Worm (Caenorhabditis elegans) whole organism, L2 larva: ENCODE measurements around the gene hlh-4.

Source experiments
- dmd-4 ChIP-seq: sonication (generic microtip); optimal IDR thresholded peaks from 2 replicates; lab custom pipeline; 2017; ENCODE audit warnings: missing biosample characterization, missing genetic modification characterization
- fos-1 ChIP-seq: fragments of 150-350 bp; optimal IDR thresholded peaks from 2 replicates; lab custom pipeline; 2014; ENCODE audit warnings: missing biosample characterization, missing genetic modification characterization
- nhr-12 ChIP-seq: fragments of 150-350 bp; optimal IDR thresholded peaks from 2 replicates; lab custom pipeline; 2014; ENCODE audit warnings: missing biosample characterization, missing genetic modification characterization
- unc-62 ChIP-seq: fragments of 150-350 bp; optimal IDR thresholded peaks from 2 replicates; lab custom pipeline; 2014; ENCODE audit warnings: missing biosample characterization, missing genetic modification reagents, missing genetic modification characterization

- TF ChIP-seq fos-1 (tag; lab: Kevin White, UChicago) (no peak), dmd-4 (tag; lab: Kevin White, UChicago) (no peak), nhr-12 (no peak), unc-62 (GFP tag; lab: Kevin White, UChicago) (no peak)
These were observed 3.0 kb downstream of the hlh-4 start, which contains the start of gene dao-6 for ce11 chrIII:9735857-9736256.
